Fruit fly (Drosophila melanogaster) whole organism, embryonic: ENCODE measurements around the gene CG13949.
"Not testable (repeated sequence)": the region's sequence is repeated elsewhere in the genome, so short reads cannot be mapped to it uniquely, and the experiment has no call there.

Source experiments
- ATbp ChIP-seq: fragments of 200-800 bp; sonication (Bioruptor generic); optimal IDR thresholded peaks from 2 replicates; lab custom pipeline; 2017; ENCODE audit warnings: missing biosample characterization, mild to moderate bottlenecking, missing genetic modification characterization, missing genetic modification reagents
- Blimp-1 ChIP-seq: fragments of 200-800 bp; sonication (Bioruptor generic); optimal IDR thresholded peaks from 3 replicates; lab custom pipeline; 2018; ENCODE audit warnings: missing biosample characterization, missing genetic modification characterization, mild to moderate bottlenecking, moderate library complexity, missing genetic modification reagents
- CG11398 ChIP-seq: fragments of 200-800 bp; sonication (Bioruptor generic); optimal IDR thresholded peaks from 2 replicates; lab custom pipeline; 2016; ENCODE audit warnings: missing biosample characterization, missing genetic modification characterization
- CG11504 ChIP-seq: fragments of 200-800 bp; sonication (Bioruptor generic); optimal IDR thresholded peaks from 3 replicates; lab custom pipeline; 2019; ENCODE audit warnings: missing biosample characterization, mild to moderate bottlenecking, missing genetic modification characterization, moderate library complexity
- CG14050 ChIP-seq: fragments of 200-800 bp; sonication (Bioruptor generic); IDR thresholded peaks from 3 replicates; pipeline ENCODE4 v1.3.6; 2022; ENCODE audit warnings: missing biosample characterization, missing genetic modification characterization
- CG14710 ChIP-seq: fragments of 200-800 bp; sonication (Bioruptor generic); optimal IDR thresholded peaks from 3 replicates; lab custom pipeline; 2019; ENCODE audit warnings: missing biosample characterization, mild to moderate bottlenecking, missing genetic modification characterization, moderate library complexity
- CG16813 ChIP-seq: fragments of 200-800 bp; sonication (Bioruptor generic); IDR thresholded peaks from 3 replicates; pipeline ENCODE4 v1.3.6; 2022; ENCODE audit warnings: missing biosample characterization, missing genetic modification characterization; ENCODE audit not compliant: partially characterized antibody
- CG17361 ChIP-seq: fragments of 200-800 bp; sonication (Bioruptor generic); IDR thresholded peaks from 3 replicates; pipeline ENCODE4 v1.3.6; 2022; ENCODE audit warnings: missing biosample characterization, missing genetic modification characterization
- CG1792 ChIP-seq: fragments of 200-800 bp; sonication (Bioruptor generic); optimal IDR thresholded peaks from 2 replicates; lab custom pipeline; 2016; ENCODE audit warnings: missing biosample characterization, missing genetic modification characterization
- CG2120 ChIP-seq: fragments of 200-800 bp; sonication (Bioruptor generic); optimal IDR thresholded peaks from 3 replicates; lab custom pipeline; 2016; ENCODE audit warnings: missing biosample characterization, missing genetic modification characterization
- CG2199 ChIP-seq: fragments of 200-800 bp; sonication (Bioruptor generic); IDR thresholded peaks from 3 replicates; pipeline ENCODE4 v1.3.6; 2022; ENCODE audit warnings: missing biosample characterization, missing genetic modification characterization
- CG2202 ChIP-seq: fragments of 200-800 bp; sonication (Bioruptor generic); optimal IDR thresholded peaks from 2 replicates; lab custom pipeline; 2018; ENCODE audit warnings: missing biosample characterization, mild to moderate bottlenecking, missing genetic modification characterization
- CG2678 ChIP-seq: fragments of 200-800 bp; sonication (Bioruptor generic); optimal IDR thresholded peaks from 3 replicates; lab custom pipeline; 2019; ENCODE audit warnings: missing biosample characterization, mild to moderate bottlenecking, missing genetic modification characterization, moderate library complexity
- CG34422 ChIP-seq: fragments of 200-800 bp; sonication (Bioruptor generic); IDR thresholded peaks from 3 replicates; pipeline ENCODE4 v1.3.6; 2022; ENCODE audit warnings: missing biosample characterization, missing genetic modification characterization
- CG7839 ChIP-seq: fragments of 200-800 bp; sonication (Bioruptor generic); optimal IDR thresholded peaks from 3 replicates; lab custom pipeline; 2018; ENCODE audit warnings: missing biosample characterization, mild to moderate bottlenecking, missing genetic modification characterization, moderate library complexity
- CG8290 ChIP-seq, 3 experiments: fragments of 200-800 bp; sonication (Bioruptor generic); optimal IDR thresholded peaks; 2 replicates each; lab custom pipeline; 2016 to 2019; ENCODE audit warnings: missing biosample characterization in 3 of 3, missing genetic modification characterization in 3 of 3, mild to moderate bottlenecking in 2 of 3, moderate library complexity in 1 of 3
- CG8924 ChIP-seq: fragments of 200-800 bp; optimal IDR thresholded peaks from 3 replicates; lab custom pipeline; 2019; ENCODE audit warnings: missing biosample characterization, mild to moderate bottlenecking, missing genetic modification characterization, moderate library complexity
- CG8944 ChIP-seq: fragments of 200-800 bp; sonication (Bioruptor generic); optimal IDR thresholded peaks from 3 replicates; lab custom pipeline; 2016; ENCODE audit warnings: missing biosample characterization, missing genetic modification characterization
- Dbx ChIP-seq: fragments of 200-800 bp; sonication (Bioruptor generic); IDR thresholded peaks from 3 replicates; pipeline ENCODE4 v1.3.6; 2022; ENCODE audit warnings: missing biosample characterization, missing genetic modification characterization
- E2f1 ChIP-seq: fragments of 200-800 bp; sonication (Bioruptor generic); IDR thresholded peaks from 2 replicates; pipeline ENCODE4 v1.3.6; 2022; ENCODE audit warnings: missing biosample characterization, missing genetic modification characterization
- Ets65A ChIP-seq: fragments of 200-800 bp; sonication (Bioruptor generic); peaks from one replicate; lab custom pipeline; 2016; ENCODE audit warnings: missing biosample characterization, missing genetic modification characterization
- HHEX ChIP-seq: fragments of 200-800 bp; sonication (Bioruptor generic); optimal IDR thresholded peaks from 3 replicates; lab custom pipeline; 2017; ENCODE audit warnings: missing biosample characterization, mild to moderate bottlenecking, missing genetic modification characterization, missing genetic modification reagents
- Med ChIP-seq: fragments of 200-800 bp; sonication (Bioruptor generic); peaks from one replicate; lab custom pipeline; 2016; ENCODE audit warnings: missing biosample characterization, missing genetic modification characterization, mild to moderate bottlenecking, inconsistent platforms, moderate library complexity
- NC2α ChIP-seq: fragments of 200-800 bp; sonication (Bioruptor generic); optimal IDR thresholded peaks from 2 replicates; lab custom pipeline; 2016; ENCODE audit warnings: missing biosample characterization, missing genetic modification characterization
- NK7.1 ChIP-seq: fragments of 200-800 bp; sonication (Bioruptor generic); optimal IDR thresholded peaks from 3 replicates; lab custom pipeline; 2016; ENCODE audit warnings: missing biosample characterization, missing genetic modification characterization
- Neu2 ChIP-seq: fragments of 200-800 bp; sonication (Bioruptor generic); optimal IDR thresholded peaks from 3 replicates; lab custom pipeline; 2016; ENCODE audit warnings: missing biosample characterization, missing genetic modification characterization, borderline replicate concordance
- Sox102F ChIP-seq: fragments of 200-800 bp; sonication (Bioruptor generic); optimal IDR thresholded peaks from 2 replicates; lab custom pipeline; 2018; ENCODE audit warnings: missing biosample characterization, mild to moderate bottlenecking, missing genetic modification characterization, moderate library complexity
- Taf1 ChIP-seq: fragments of 200-800 bp; sonication (Bioruptor generic); IDR thresholded peaks from 2 replicates; pipeline ENCODE4 v1.3.6; 2022; ENCODE audit warnings: missing biosample characterization, missing genetic modification characterization
- bowl ChIP-seq: fragments of 200-800 bp; sonication (Bioruptor generic); IDR thresholded peaks from 2 replicates; pipeline ENCODE4 v1.3.6; 2022; ENCODE audit warnings: missing biosample characterization, missing genetic modification characterization
- chm ChIP-seq: fragments of 200-800 bp; sonication (Bioruptor generic); IDR thresholded peaks from 2 replicates; pipeline ENCODE4 v1.3.6; 2022; ENCODE audit warnings: missing biosample characterization, missing genetic modification characterization
- dmrt99B ChIP-seq: fragments of 200-800 bp; sonication (Bioruptor generic); optimal IDR thresholded peaks from 2 replicates; lab custom pipeline; 2018; ENCODE audit warnings: missing biosample characterization, mild to moderate bottlenecking, missing genetic modification characterization, moderate library complexity
- emc ChIP-seq: fragments of 200-800 bp; sonication (Bioruptor generic); optimal IDR thresholded peaks from 2 replicates; lab custom pipeline; 2016; ENCODE audit warnings: missing biosample characterization, missing genetic modification characterization
- fd102C ChIP-seq: fragments of 200-800 bp; sonication (Bioruptor generic); optimal IDR thresholded peaks from 2 replicates; lab custom pipeline; 2018; ENCODE audit warnings: missing biosample characterization, mild to moderate bottlenecking, missing genetic modification characterization, moderate library complexity
- gce ChIP-seq: fragments of 200-800 bp; sonication (Bioruptor generic); IDR thresholded peaks from 3 replicates; pipeline ENCODE4 v1.3.6; 2022; ENCODE audit warnings: missing biosample characterization, missing genetic modification characterization
- lab ChIP-seq: fragments of 200-800 bp; sonication (Bioruptor generic); optimal IDR thresholded peaks from 3 replicates; lab custom pipeline; 2017; ENCODE audit warnings: missing biosample characterization, missing genetic modification characterization, mild to moderate bottlenecking, moderate library complexity, missing genetic modification reagents
- lov ChIP-seq, 2 experiments: fragments of 200-800 bp in 1 of 2; fragments of >200 bp in 1 of 2; sonication (Bioruptor generic) in 1 of 2; IDR thresholded peaks in 1 of 2; optimal IDR thresholded peaks in 1 of 2; 2 replicates in 1 of 2; 3 replicates in 1 of 2; pipeline versions ENCODE4 v1.3.6 to Lab custom; 2017 to 2022; ENCODE audit warnings: missing biosample characterization in 1 of 2, missing genetic modification characterization in 1 of 2
- sens ChIP-seq: fragments of 200-800 bp; sonication (Bioruptor generic); peaks from one replicate; lab custom pipeline; 2016; ENCODE audit warnings: missing biosample characterization, missing genetic modification characterization
- slbo ChIP-seq: fragments of 200-800 bp; sonication (Bioruptor generic); IDR thresholded peaks from 2 replicates; pipeline ENCODE4 v1.3.6; 2022; ENCODE audit warnings: missing biosample characterization, missing genetic modification characterization
- sob ChIP-seq: fragments of 200-800 bp; sonication (Bioruptor generic); IDR thresholded peaks from 2 replicates; pipeline ENCODE4 v1.3.6; 2022; ENCODE audit warnings: missing biosample characterization, missing genetic modification characterization
- vvl ChIP-seq: fragments of 200-800 bp; sonication (Bioruptor generic); IDR thresholded peaks from 2 replicates; pipeline ENCODE4 v1.3.6; 2022; ENCODE audit warnings: missing biosample characterization, missing genetic modification characterization

CG13949 gene

dm6 chr2L:901363-901762 lies 46.2 kb downstream of the CG13949 start (continued):
- TF ChIP-seq E2f1 (peak; percentile 34; the same call in 1 of the 2 replicates), vvl (GFP tag; lab: Robert Waterston, UW) (peak; percentile 32; the same call in 1 of the 2 replicates), CG8290 (GFP tag; optimal IDR thresholded peaks at IDR 0.05; lab: Kevin White, UChicago) (peak; percentile 25), CG8290 (tag; optimal IDR thresholded peaks at IDR 0.05; lab: Kevin White, UChicago) (peak in 1 of 2 experiments; percentile 36), chm (GFP tag; lab: Robert Waterston, UW) (peak; percentile 75; the same call in 1 of the 2 replicates), CG17361 (GFP tag; lab: Robert Waterston, UW) (peak; percentile 36; the same call in 2 of the 3 replicates), CG16813 (GFP tag; lab: Robert Waterston, UW) (peak; percentile 23; the same call in 1 of the 3 replicates), NC2α (GFP tag; lab: Kevin White, UChicago) (peak; percentile 24), CG34422 (GFP tag; lab: Robert Waterston, UW) (peak; percentile 49; the same call in 1 of the 3 replicates), fd102C (GFP tag; lab: Kevin White, UChicago) (peak; percentile 36), CG11398 (peak; percentile 7), lov (GFP tag; IDR thresholded peaks at IDR 0.05; lab: Robert Waterston, UW) (peak; percentile 18; the same call in 1 of the 3 replicates), sob (GFP tag; lab: Robert Waterston, UW) (peak; percentile 55; the same call in 1 of the 2 replicates), CG7839 (tag; lab: Kevin White, UChicago) (peak; percentile 45), CG2202 (tag; lab: Kevin White, UChicago) (peak; percentile 2), CG8924 (tag; lab: Kevin White, UChicago) (peak; percentile 3), Neu2 (GFP tag; lab: Kevin White, UChicago) (peak; percentile 37), gce (peak; percentile 46; the same call in 1 of the 3 replicates), Blimp-1 (GFP tag; lab: Kevin White, UChicago) (peak; percentile 23)
- not testable (repeated sequence) for TF ChIP-seq lov (optimal IDR thresholded peaks at IDR 0.05; lab: Kevin White, UChicago)

dm6 chr2L:903748-904147 lies 48.6 kb downstream of the CG13949 start:
- TF ChIP-seq CG8290 (GFP tag; optimal IDR thresholded peaks at IDR 0.05; lab: Kevin White, UChicago) = no peak
- peak in 1 of 2 experiments; percentile 19 for TF ChIP-seq CG8290 (tag; optimal IDR thresholded peaks at IDR 0.05; lab: Kevin White, UChicago)
- peak; percentile 61 for TF ChIP-seq Med (GFP tag; lab: Kevin White, UChicago)
- TF ChIP-seq Dbx (GFP tag; lab: Robert Waterston, UW) = no peak
- TF ChIP-seq dmrt99B (tag; lab: Kevin White, UChicago) = peak; percentile 26
- peak; percentile 10 for TF ChIP-seq sens (GFP tag; lab: Kevin White, UChicago)
- TF ChIP-seq CG14710 = no peak
- TF ChIP-seq slbo (GFP tag; lab: Robert Waterston, UW) = peak; percentile 24; the same call in 1 of the 2 replicates
- TF ChIP-seq bowl (GFP tag; lab: Robert Waterston, UW) = no peak
- peak; percentile 1 for TF ChIP-seq Sox102F (GFP tag; lab: Kevin White, UChicago)
- no peak for TF ChIP-seq CG14050 (GFP tag; lab: Robert Waterston, UW)
- TF ChIP-seq CG2678 (tag; lab: Kevin White, UChicago) = peak; percentile 24
- no peak for TF ChIP-seq CG8944 (GFP tag; lab: Kevin White, UChicago)
- peak; percentile 55 for TF ChIP-seq Ets65A (GFP tag; lab: Kevin White, UChicago)
- TF ChIP-seq NK7.1 = no peak
- peak; percentile 21 for TF ChIP-seq lab (GFP tag; lab: Kevin White, UChicago)
- no peak for TF ChIP-seq HHEX (GFP tag; lab: Kevin White, UChicago)
- no peak for TF ChIP-seq CG1792 (GFP tag; lab: Kevin White, UChicago)
- peak; percentile 6 for TF ChIP-seq CG11504 (tag; lab: Kevin White, UChicago)
- TF ChIP-seq Taf1 (GFP tag; lab: Robert Waterston, UW) = no peak
- peak; percentile 7 for TF ChIP-seq CG2120 (GFP tag; lab: Kevin White, UChicago)
- no peak for TF ChIP-seq ATbp (GFP tag; lab: Kevin White, UChicago)
- no peak for TF ChIP-seq CG2199
- no peak for TF ChIP-seq emc (GFP tag; lab: Kevin White, UChicago)
